Fruit fly (Drosophila melanogaster) whole organism, embryonic: ENCODE measurements around the gene Veneno.

ENCODE experiments used
- Atf3 ChIP-seq: fragments of 200-800 bp; sonication (Bioruptor generic); optimal IDR thresholded peaks from 3 replicates; lab custom pipeline; 2016; ENCODE audit warnings: missing biosample characterization, missing genetic modification characterization
- CG10209 ChIP-seq: fragments of 200-800 bp; sonication (Bioruptor generic); optimal IDR thresholded peaks from 3 replicates; lab custom pipeline; 2017; ENCODE audit warnings: missing biosample characterization, mild to moderate bottlenecking, missing genetic modification characterization, missing genetic modification reagents
- CG1024 ChIP-seq: fragments of 200-800 bp; sonication (Bioruptor generic); IDR thresholded peaks from 2 replicates; pipeline ENCODE4 v1.3.6; 2022; ENCODE audit warnings: missing biosample characterization, missing genetic modification characterization
- CG10267 ChIP-seq: fragments of 200-800 bp; sonication (Bioruptor generic); optimal IDR thresholded peaks from 2 replicates; lab custom pipeline; 2018; ENCODE audit warnings: missing biosample characterization, mild to moderate bottlenecking, missing genetic modification characterization, moderate library complexity
- CG12391 ChIP-seq: fragments of 200-800 bp; sonication (Bioruptor generic); optimal IDR thresholded peaks from 3 replicates; lab custom pipeline; 2018; ENCODE audit warnings: missing biosample characterization, mild to moderate bottlenecking, missing genetic modification characterization, moderate library complexity
- CG13296 ChIP-seq: fragments of 200-800 bp; sonication (Bioruptor generic); optimal IDR thresholded peaks from 3 replicates; lab custom pipeline; 2018; ENCODE audit warnings: missing biosample characterization, mild to moderate bottlenecking, missing genetic modification characterization
- CG14965 ChIP-seq: fragments of 200-800 bp; sonication (Bioruptor generic); optimal IDR thresholded peaks from 2 replicates; lab custom pipeline; 2016; ENCODE audit warnings: missing biosample characterization, missing genetic modification characterization, borderline replicate concordance
- CG16815 ChIP-seq: fragments of 200-800 bp; sonication (Bioruptor generic); optimal IDR thresholded peaks from 3 replicates; lab custom pipeline; 2017; ENCODE audit warnings: missing biosample characterization, mild to moderate bottlenecking, missing genetic modification characterization
- CG16863 ChIP-seq: fragments of 200-800 bp; sonication (Bioruptor generic); optimal IDR thresholded peaks from 3 replicates; lab custom pipeline; 2016; ENCODE audit warnings: missing biosample characterization, missing genetic modification characterization
- CG17802 ChIP-seq: fragments of 200-800 bp; sonication (Bioruptor generic); optimal IDR thresholded peaks from 2 replicates; lab custom pipeline; 2018; ENCODE audit warnings: missing biosample characterization, mild to moderate bottlenecking, missing genetic modification characterization, moderate library complexity
- CG17829 ChIP-seq: fragments of 200-800 bp; optimal IDR thresholded peaks from 2 replicates; lab custom pipeline; 2019; ENCODE audit warnings: missing biosample characterization, mild to moderate bottlenecking, missing genetic modification characterization, moderate library complexity
- CG18764 ChIP-seq: fragments of 200-800 bp; sonication (Bioruptor generic); optimal IDR thresholded peaks from 3 replicates; lab custom pipeline; 2016; ENCODE audit warnings: missing biosample characterization, missing genetic modification characterization
- CG2875 ChIP-seq: fragments of 200-800 bp; sonication (Bioruptor generic); optimal IDR thresholded peaks from 2 replicates; lab custom pipeline; 2017; ENCODE audit warnings: missing biosample characterization, mild to moderate bottlenecking, missing genetic modification characterization, missing genetic modification reagents
- CG31441 ChIP-seq: fragments of 200-800 bp; sonication (Bioruptor generic); IDR thresholded peaks from 2 replicates; pipeline ENCODE4 v1.3.6; 2022; ENCODE audit warnings: missing biosample characterization, missing genetic modification characterization
- CG3726 ChIP-seq: fragments of 200-800 bp; sonication (Bioruptor generic); IDR thresholded peaks from 3 replicates; pipeline ENCODE4, ENCODE4 v1.3.6; 2022; ENCODE audit warnings: missing biosample characterization, missing genetic modification characterization
- CG4282 ChIP-seq: fragments of 200-800 bp; sonication (Bioruptor generic); optimal IDR thresholded peaks from 2 replicates; lab custom pipeline; 2016; ENCODE audit warnings: missing biosample characterization, missing genetic modification characterization
- CG4404 ChIP-seq: fragments of 200-800 bp; sonication (Bioruptor generic); IDR thresholded peaks from 2 replicates; pipeline ENCODE4 v1.3.6; 2022; ENCODE audit warnings: missing biosample characterization, missing genetic modification characterization
- CG7556 ChIP-seq: fragments of 200-800 bp; sonication (Bioruptor generic); optimal IDR thresholded peaks from 2 replicates; lab custom pipeline; 2017; ENCODE audit warnings: missing biosample characterization, mild to moderate bottlenecking, missing genetic modification characterization
- CG7928 ChIP-seq: fragments of 200-800 bp; sonication (Bioruptor generic); optimal IDR thresholded peaks from 2 replicates; lab custom pipeline; 2017; ENCODE audit warnings: missing biosample characterization, mild to moderate bottlenecking, missing genetic modification characterization
- CG8388 ChIP-seq: fragments of 200-800 bp; sonication (Bioruptor generic); optimal IDR thresholded peaks from 2 replicates; lab custom pipeline; 2019; ENCODE audit warnings: missing biosample characterization, mild to moderate bottlenecking, missing genetic modification characterization, moderate library complexity
- CG8924 ChIP-seq: fragments of 200-800 bp; optimal IDR thresholded peaks from 3 replicates; lab custom pipeline; 2019; ENCODE audit warnings: missing biosample characterization, mild to moderate bottlenecking, missing genetic modification characterization, moderate library complexity
- CG9727 ChIP-seq: fragments of 200-800 bp; sonication (Bioruptor generic); optimal IDR thresholded peaks from 3 replicates; lab custom pipeline; 2017; ENCODE audit warnings: missing biosample characterization, mild to moderate bottlenecking, missing genetic modification characterization
- CoRest ChIP-seq: fragments of 200-800 bp; sonication (Bioruptor generic); optimal IDR thresholded peaks from 3 replicates; lab custom pipeline; 2018; ENCODE audit warnings: missing biosample characterization, mild to moderate bottlenecking, missing genetic modification characterization, moderate library complexity
- D19A ChIP-seq: fragments of 200-800 bp; optimal IDR thresholded peaks from 3 replicates; lab custom pipeline; 2019; ENCODE audit warnings: missing biosample characterization, mild to moderate bottlenecking, missing genetic modification characterization, moderate library complexity
- Dek ChIP-seq: fragments of 200-800 bp; sonication (Bioruptor generic); optimal IDR thresholded peaks from 3 replicates; lab custom pipeline; 2019; ENCODE audit warnings: missing biosample characterization, mild to moderate bottlenecking, missing genetic modification characterization, moderate library complexity
- Dref ChIP-seq: fragments of 200-800 bp; sonication (Bioruptor generic); IDR thresholded peaks from 2 replicates; pipeline ENCODE4 v1.3.6; 2022; ENCODE audit warnings: missing biosample characterization, missing genetic modification characterization
- Ets65A ChIP-seq: fragments of 200-800 bp; sonication (Bioruptor generic); peaks from one replicate; lab custom pipeline; 2016; ENCODE audit warnings: missing biosample characterization, missing genetic modification characterization
- Fer1 ChIP-seq: fragments of 200-800 bp; sonication (Bioruptor generic); optimal IDR thresholded peaks from 2 replicates; lab custom pipeline; 2017; ENCODE audit warnings: missing biosample characterization, mild to moderate bottlenecking, missing genetic modification characterization
- Gug ChIP-seq: fragments of 200-800 bp; sonication (Bioruptor generic); IDR thresholded peaks from 4 replicates; pipeline ENCODE4 v1.3.6; 2022; ENCODE audit warnings: missing biosample characterization, missing genetic modification characterization
- Nf-YA ChIP-seq: fragments of 200-800 bp; sonication (Bioruptor generic); IDR thresholded peaks from 2 replicates; pipeline ENCODE4 v1.3.6; 2022; ENCODE audit warnings: missing biosample characterization, missing genetic modification characterization
- Pdp1 ChIP-seq, 2 experiments: fragments of 200-800 bp; sonication (Bioruptor generic); optimal IDR thresholded peaks; 3 replicates each; lab custom pipeline; 2016; ENCODE audit warnings: missing biosample characterization in 2 of 2, missing genetic modification characterization in 2 of 2, mild to moderate bottlenecking in 1 of 2, moderate library complexity in 1 of 2
- Poxn ChIP-seq: fragments of 200-800 bp; sonication (Bioruptor generic); IDR thresholded peaks from 2 replicates; pipeline ENCODE4 v1.3.6; 2022; ENCODE audit warnings: missing biosample characterization, missing genetic modification characterization
- Sry-δ ChIP-seq: fragments of 200-800 bp; sonication (Bioruptor generic); optimal IDR thresholded peaks from 2 replicates; lab custom pipeline; 2016; ENCODE audit warnings: missing biosample characterization, missing genetic modification characterization
- ash1 ChIP-seq: fragments of 200-800 bp; sonication (Bioruptor generic); optimal IDR thresholded peaks from 2 replicates; lab custom pipeline; 2018; ENCODE audit warnings: missing biosample characterization, mild to moderate bottlenecking, missing genetic modification characterization
- bcd ChIP-seq: fragments of 200-800 bp; sonication (Bioruptor generic); optimal IDR thresholded peaks from 2 replicates; lab custom pipeline; 2017; ENCODE audit warnings: missing biosample characterization, mild to moderate bottlenecking, missing genetic modification characterization
- chinmo ChIP-seq: fragments of 200-800 bp; sonication (Bioruptor generic); IDR thresholded peaks from 4 replicates; pipeline ENCODE4 v1.3.6; 2022; ENCODE audit warnings: missing biosample characterization, missing genetic modification characterization; ENCODE audit not compliant: partially characterized antibody
- corto ChIP-seq: fragments of 200-800 bp; sonication (Bioruptor generic); optimal IDR thresholded peaks from 2 replicates; lab custom pipeline; 2016; ENCODE audit warnings: missing biosample characterization, mild to moderate bottlenecking, missing genetic modification characterization, moderate library complexity
- dmrt11E ChIP-seq: fragments of 200-800 bp; sonication (Bioruptor generic); optimal IDR thresholded peaks from 3 replicates; lab custom pipeline; 2018; ENCODE audit warnings: missing biosample characterization, mild to moderate bottlenecking, missing genetic modification characterization, moderate library complexity
- fd96Cb ChIP-seq: fragments of 200-800 bp; sonication (Bioruptor generic); optimal IDR thresholded peaks from 2 replicates; lab custom pipeline; 2018; ENCODE audit warnings: missing biosample characterization, mild to moderate bottlenecking, missing genetic modification characterization, moderate library complexity
- grn ChIP-seq: fragments of 200-800 bp; sonication (Bioruptor generic); optimal IDR thresholded peaks from 3 replicates; lab custom pipeline; 2017; ENCODE audit warnings: missing biosample characterization, missing genetic modification characterization
- h ChIP-seq: fragments of >200 bp; optimal IDR thresholded peaks from 2 replicates; lab custom pipeline; 2017
- lola ChIP-seq, 3 experiments: fragments of >200 bp in 2 of 3; fragments of 200-800 bp in 1 of 3; sonication (Bioruptor generic) in 1 of 3; optimal IDR thresholded peaks; 2 replicates each; lab custom pipeline; 2017 to 2019; ENCODE audit warnings: missing biosample characterization in 3 of 3, missing genetic modification characterization in 3 of 3, mild to moderate bottlenecking in 1 of 3, moderate library complexity in 1 of 3
- lov ChIP-seq, 2 experiments: fragments of 200-800 bp in 1 of 2; fragments of >200 bp in 1 of 2; sonication (Bioruptor generic) in 1 of 2; IDR thresholded peaks in 1 of 2; optimal IDR thresholded peaks in 1 of 2; 2 replicates in 1 of 2; 3 replicates in 1 of 2; pipeline versions ENCODE4 v1.3.6 to Lab custom; 2017 to 2022; ENCODE audit warnings: missing biosample characterization in 1 of 2, missing genetic modification characterization in 1 of 2
- sens ChIP-seq: fragments of 200-800 bp; sonication (Bioruptor generic); peaks from one replicate; lab custom pipeline; 2016; ENCODE audit warnings: missing biosample characterization, missing genetic modification characterization
- seq ChIP-seq: fragments of 200-800 bp; sonication (Bioruptor generic); IDR thresholded peaks from 2 replicates; pipeline ENCODE4 v1.3.6; 2022; ENCODE audit warnings: missing biosample characterization, missing genetic modification characterization
- slbo ChIP-seq: fragments of 200-800 bp; sonication (Bioruptor generic); IDR thresholded peaks from 2 replicates; pipeline ENCODE4 v1.3.6; 2022; ENCODE audit warnings: missing biosample characterization, missing genetic modification characterization
- tio ChIP-seq: fragments of 200-800 bp; sonication (Bioruptor generic); optimal IDR thresholded peaks from 2 replicates; lab custom pipeline; 2017; ENCODE audit warnings: missing biosample characterization, missing genetic modification characterization, inconsistent platforms
- toy ChIP-seq: fragments of 200-800 bp; sonication (Bioruptor generic); IDR thresholded peaks from 2 replicates; pipeline ENCODE4 v1.3.6; 2022; ENCODE audit warnings: missing biosample characterization, missing genetic modification characterization
- trem ChIP-seq: fragments of 200-800 bp; optimal IDR thresholded peaks from 3 replicates; lab custom pipeline; 2019; ENCODE audit warnings: missing biosample characterization, mild to moderate bottlenecking, missing genetic modification characterization, moderate library complexity
- zen ChIP-seq: fragments of 200-800 bp; sonication (Bioruptor generic); optimal IDR thresholded peaks from 3 replicates; lab custom pipeline; 2018; ENCODE audit warnings: missing biosample characterization, mild to moderate bottlenecking, missing genetic modification characterization, moderate library complexity

Veneno gene

dm6 chr3R:8336012-8336567, 26.3 kb downstream of the Veneno start (continued):
- TF ChIP-seq CG4404 (GFP tag; lab: Robert Waterston, UW) (peak; percentile 39), CG13296 (GFP tag; lab: Kevin White, UChicago) (no peak), CG17829 (tag; lab: Kevin White, UChicago) (peak; percentile 48), slbo (GFP tag; lab: Robert Waterston, UW) (no peak), trem (tag; lab: Kevin White, UChicago) (peak; percentile 7), D19A (peak; percentile 17), CG31441 (0 out of 2 replicates have a peak, but pooled peaks have one; percentile 26), CG10209 (GFP tag; lab: Kevin White, UChicago) (no peak), lov (optimal IDR thresholded peaks at IDR 0.05; lab: Kevin White, UChicago) (no peak), lov (GFP tag; IDR thresholded peaks at IDR 0.05; lab: Robert Waterston, UW) (no peak), tio (GFP tag; lab: Kevin White, UChicago) (no peak), Dek (tag; lab: Kevin White, UChicago) (no peak), toy (no peak), Dref (GFP tag; lab: Robert Waterston, UW) (no peak), zen (tag; lab: Kevin White, UChicago) (peak; percentile 15), Poxn (no peak), sens (GFP tag; lab: Kevin White, UChicago) (peak; percentile 79), h (lab: Kevin White, UChicago) (no peak), Atf3 (GFP tag; lab: Kevin White, UChicago) (no peak), CG10267 (tag; lab: Kevin White, UChicago) (peak; percentile 45), Gug (GFP tag; lab: Robert Waterston, UW) (no peak), fd96Cb (tag; lab: Kevin White, UChicago) (peak; percentile 2), CG12391 (tag; lab: Kevin White, UChicago) (peak; percentile 48), dmrt11E (tag; lab: Kevin White, UChicago) (peak; percentile 65), Sry-δ (GFP tag; lab: Kevin White, UChicago) (no peak), CG18764 (GFP tag; lab: Kevin White, UChicago) (no peak), corto (GFP tag; lab: Kevin White, UChicago) (no peak), chinmo (GFP tag; lab: Robert Waterston, UW) (no peak), grn (GFP tag; lab: Kevin White, UChicago) (no peak), CG9727 (GFP tag; lab: Kevin White, UChicago) (peak; percentile 62), bcd (no peak), Nf-YA (GFP tag; lab: Robert Waterston, UW) (no peak), CG16815 (GFP tag; lab: Kevin White, UChicago) (peak; percentile 33), CG2875 (GFP tag; lab: Kevin White, UChicago) (no peak), Fer1 (no peak), CG17802 (tag; lab: Kevin White, UChicago) (no peak), Ets65A (GFP tag; lab: Kevin White, UChicago) (peak; percentile 9), lola (GFP tag; optimal IDR thresholded peaks at IDR 0.05; lab: Kevin White, UChicago) (peak in 1 of 3 experiments; percentile 61), CG16863 (GFP tag; lab: Kevin White, UChicago) (no peak), CG7556 (peak; percentile 22), CG4282 (GFP tag; lab: Kevin White, UChicago) (no peak), CG3726 (GFP tag; lab: Robert Waterston, UW) (no peak), CG7928 (GFP tag; lab: Kevin White, UChicago) (no peak), seq (no peak), CG8924 (tag; lab: Kevin White, UChicago) (peak; percentile 23), CG1024 (GFP tag; lab: Robert Waterston, UW) (no peak), CG8388 (GFP tag; lab: Kevin White, UChicago) (peak; percentile 6), Pdp1 (GFP tag; optimal IDR thresholded peaks at IDR 0.05; lab: Kevin White, UChicago) (peak in 1 of 2 experiments; percentile 51), ash1 (GFP tag; lab: Kevin White, UChicago) (no peak), CG14965 (no peak), CoRest (tag; lab: Kevin White, UChicago) (peak; percentile 25)
